Worm (Caenorhabditis elegans): ENCODE results near the gene mbk-1.

The mbk-1 gene

DNA sequence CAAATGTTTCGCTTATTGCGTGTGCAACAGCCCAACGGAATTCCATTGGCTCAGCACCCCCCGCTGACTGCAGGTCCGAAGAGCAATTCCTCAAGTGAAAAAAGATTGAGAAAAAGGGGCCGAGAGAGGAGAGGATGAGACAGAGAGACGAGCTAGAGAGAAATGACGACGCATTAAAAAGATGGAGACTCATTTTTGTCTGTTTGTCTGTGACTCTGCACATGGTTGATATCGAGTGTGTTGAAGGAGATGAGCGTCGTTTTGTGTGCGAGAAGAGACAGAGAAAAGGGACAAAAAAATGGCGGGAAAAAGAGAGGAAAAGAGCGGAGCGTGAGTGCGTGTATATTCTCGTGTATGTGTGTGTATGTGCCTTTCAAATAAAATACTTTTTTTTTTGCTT lies 16.7 kb upstream of the mbk-1 start:
- TF ChIP-seq Y22D7AL.16 (tag; optimal IDR thresholded peaks at IDR 0.05) (no peak), ama-1 (optimal IDR thresholded peaks at IDR 0.05) (no peak), elt-2 (tag; optimal IDR thresholded peaks at IDR 0.05) (peak; percentile 64), ref-2 (tag; optimal IDR thresholded peaks at IDR 0.05) (peak; percentile 68), tbx-7 (tag; optimal IDR thresholded peaks at IDR 0.05) (no peak), ceh-22 (tag; optimal IDR thresholded peaks at IDR 0.05) (no peak), sox-4 (tag; optimal IDR thresholded peaks at IDR 0.05) (no peak), dve-1 (tag; optimal IDR thresholded peaks at IDR 0.05) (peak; percentile 67), ceh-6 (GFP tag; optimal IDR thresholded peaks at IDR 0.05) (no peak), fax-1 (tag; optimal IDR thresholded peaks at IDR 0.05) (no peak), ceh-34 (tag; optimal IDR thresholded peaks at IDR 0.05) (peak; percentile 56), dmd-4 (tag; optimal IDR thresholded peaks at IDR 0.05; ENCODE audit: borderline replicate concordance) (peak; percentile 29), fkh-10 (GFP tag; optimal IDR thresholded peaks at IDR 0.05) (no peak), syd-9 (tag; optimal IDR thresholded peaks at IDR 0.05) (peak; percentile 44), gmeb-2 (tag; optimal IDR thresholded peaks at IDR 0.05) (no peak), tbx-2 (tag; optimal IDR thresholded peaks at IDR 0.05) (peak; percentile 91), K09A11.1 (tag; optimal IDR thresholded peaks at IDR 0.05; ENCODE audit: insufficient read depth) (no peak), T23F11.4 (GFP tag; optimal IDR thresholded peaks at IDR 0.05) (no peak), hlh-30 (tag; optimal IDR thresholded peaks at IDR 0.05; ENCODE audit: insufficient read depth) (peak; percentile 82), pax-1 (tag; optimal IDR thresholded peaks at IDR 0.05) (no peak), ceh-9 (tag; optimal IDR thresholded peaks at IDR 0.05) (no peak), unc-3 (GFP tag; conservative IDR thresholded peaks at IDR 0.05) (no peak), unc-3 (tag; optimal IDR thresholded peaks at IDR 0.05) (peak; percentile 14), pat-9 (tag; optimal IDR thresholded peaks at IDR 0.05) (no peak), unc-55 (GFP tag; optimal IDR thresholded peaks at IDR 0.05) (peak; percentile 41), zip-5 (tag; optimal IDR thresholded peaks at IDR 0.05) (no peak), nhr-232 (tag; optimal IDR thresholded peaks at IDR 0.05) (no peak), ahr-1 (tag; optimal IDR thresholded peaks at IDR 0.05) (no peak), elt-4 (tag; optimal IDR thresholded peaks at IDR 0.05) (no peak), ttx-3 (tag; optimal IDR thresholded peaks at IDR 0.05) (no peak), ceh-2 (tag; optimal IDR thresholded peaks at IDR 0.05) (peak; percentile 23), sox-2 (GFP tag; IDR thresholded peaks at IDR 0.05) (no peak), pha-2 (tag; optimal IDR thresholded peaks at IDR 0.05) (peak; percentile 46), sdc-2 (tag; optimal IDR thresholded peaks at IDR 0.05) (peak; percentile 79), unc-86 (tag; optimal IDR thresholded peaks at IDR 0.05) (no peak), mec-3 (tag; optimal IDR thresholded peaks at IDR 0.05; ENCODE audit: borderline replicate concordance) (no peak), pag-3 (tag; optimal IDR thresholded peaks at IDR 0.05; ENCODE audit: borderline replicate concordance) (peak; percentile 58), nhr-11 (tag; optimal IDR thresholded peaks at IDR 0.05) (no peak), odd-2 (tag; optimal IDR thresholded peaks at IDR 0.05) (no peak), ceh-31 (tag; optimal IDR thresholded peaks at IDR 0.05) (peak; percentile 91), ceh-14 (tag; optimal IDR thresholded peaks at IDR 0.05) (peak; percentile 76), pqm-1 (tag; optimal IDR thresholded peaks at IDR 0.05) (no peak), hlh-13 (GFP tag; optimal IDR thresholded peaks at IDR 0.05) (no peak), hlh-6 (tag; optimal IDR thresholded peaks at IDR 0.05) (no peak), ets-4 (tag; optimal IDR thresholded peaks at IDR 0.05) (no peak), ceh-19 (GFP tag; optimal IDR thresholded peaks at IDR 0.05) (peak; percentile 35), madf-2 (tag; optimal IDR thresholded peaks at IDR 0.05) (no peak), lin-11 (tag; optimal IDR thresholded peaks at IDR 0.05) (no peak), hlh-8 (tag; optimal IDR thresholded peaks at IDR 0.05) (peak; percentile 43), unc-42 (tag; optimal IDR thresholded peaks at IDR 0.05) (peak; percentile 93), hlh-15 (tag; optimal IDR thresholded peaks at IDR 0.05) (no peak), pros-1 (tag; optimal IDR thresholded peaks at IDR 0.05) (peak; percentile 52), nfya-1 (tag; optimal IDR thresholded peaks at IDR 0.05) (peak; percentile 90), C38D4.7 (GFP tag; optimal IDR thresholded peaks at IDR 0.05) (no peak)
